Fruit fly (Drosophila melanogaster): Measurements from ENCODE around the gene Lint-O.
A peak's percentile ranks its signal among the peaks of the same experiment; 100 is the strongest.

Gene Lint-O

DNA sequence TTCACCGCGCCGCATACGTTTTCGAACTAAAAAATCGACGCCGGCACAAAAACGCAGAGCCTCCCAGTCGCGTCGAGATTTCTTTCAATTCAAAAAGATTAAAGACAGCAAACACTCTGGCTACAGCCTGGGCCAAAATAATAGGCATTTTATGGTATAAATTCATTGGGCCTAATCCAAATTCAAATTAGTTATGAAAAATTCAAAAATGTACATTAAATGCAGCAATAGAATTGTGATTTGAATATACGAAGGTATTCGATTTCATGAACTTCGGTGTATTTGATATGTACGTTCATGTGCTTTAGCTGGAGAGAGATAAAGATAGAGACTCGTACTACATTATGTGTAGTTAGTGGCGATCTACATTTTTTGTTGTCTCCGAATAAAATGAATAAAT, 45.5 kb downstream of the Lint-O start, which contains the start of gene Syx4:
Gene Syx4 (minus strand): TSS at position 35 of the 400 bp plus-strand sequence.
- TF ChIP-seq CG34376 (GFP tag; optimal IDR thresholded peaks at IDR 0.05) (peak; percentile 33), CG11456 (GFP tag; IDR thresholded peaks at IDR 0.05) (peak; percentile 91), Atf6 (GFP tag; IDR thresholded peaks at IDR 0.05) (peak; percentile 94), Bgb (GFP tag; IDR thresholded peaks at IDR 0.05; ENCODE audit: partially characterized antibody) (no peak), Vsx1 (GFP tag; optimal IDR thresholded peaks at IDR 0.05) (peak; percentile 76), CG14710 (tag; optimal IDR thresholded peaks at IDR 0.05) (peak; percentile 52), CG12155 (GFP tag; optimal IDR thresholded peaks at IDR 0.05) (peak; percentile 82), lola (GFP tag; optimal IDR thresholded peaks at IDR 0.05) (peak in 1 of 3 experiments; percentile 53), CG11696 (GFP tag; IDR thresholded peaks at IDR 0.05) (peak; percentile 98), CG14965 (GFP tag; optimal IDR thresholded peaks at IDR 0.05; ENCODE audit: borderline replicate concordance) (peak; percentile 59), CG11695 (GFP tag; IDR thresholded peaks at IDR 0.05) (peak; percentile 94), CG1024 (GFP tag; IDR thresholded peaks at IDR 0.05) (peak; percentile 73), hth (optimal IDR thresholded peaks at IDR 0.05) (no peak), cg (GFP tag; optimal IDR thresholded peaks at IDR 0.05) (no peak), CG5245 (GFP tag; optimal IDR thresholded peaks at IDR 0.05) (peak; percentile 79), psq (GFP tag; optimal IDR thresholded peaks at IDR 0.05) (peak; percentile 50), lmd (GFP tag; IDR thresholded peaks at IDR 0.05) (peak; percentile 87), MTF-1 (GFP tag; optimal IDR thresholded peaks at IDR 0.05; ENCODE audit: borderline replicate concordance) (peak; percentile 78), dati (GFP tag; IDR thresholded peaks at IDR 0.05) (peak; percentile 26; the same call in 1 of the 2 replicates), CG10274 (GFP tag; optimal IDR thresholded peaks at IDR 0.05) (peak; percentile 61), kni (GFP tag; optimal IDR thresholded peaks at IDR 0.05) (no peak), NK7.1 (GFP tag; optimal IDR thresholded peaks at IDR 0.05) (peak; percentile 67), pros (GFP tag; optimal IDR thresholded peaks at IDR 0.05) (no peak), zen2 (GFP tag; IDR thresholded peaks at IDR 0.05; ENCODE audit: partially characterized antibody) (no peak), CG16815 (GFP tag; optimal IDR thresholded peaks at IDR 0.05) (peak; percentile 77), Doc2 (GFP tag; IDR thresholded peaks at IDR 0.05) (0 out of 2 replicates have a peak, but pooled peaks have one; percentile 21), croc (GFP tag; conservative IDR thresholded peaks at IDR 0.05) (peak; percentile 54), CG3847 (GFP tag; IDR thresholded peaks at IDR 0.05) (peak; percentile 84), CG3065 (GFP tag; optimal IDR thresholded peaks at IDR 0.05) (peak; percentile 46), CG14441 (GFP tag; IDR thresholded peaks at IDR 0.05) (peak; percentile 90), CG2129 (GFP tag; IDR thresholded peaks at IDR 0.05; ENCODE audit: partially characterized antibody) (no peak), CG11085 (GFP tag; IDR thresholded peaks at IDR 0.05) (peak; percentile 84), Mrtf (GFP tag; IDR thresholded peaks at IDR 0.05) (peak; percentile 86), CG34224 (GFP tag; IDR thresholded peaks at IDR 0.05; ENCODE audit: partially characterized antibody) (no peak), CG6791 (GFP tag; IDR thresholded peaks at IDR 0.05; ENCODE audit: partially characterized antibody) (no peak), Fer3 (tag; optimal IDR thresholded peaks at IDR 0.05) (peak; percentile 95), Sox102F (GFP tag; optimal IDR thresholded peaks at IDR 0.05) (peak; percentile 93), CG7745 (tag; optimal IDR thresholded peaks at IDR 0.05) (no peak), bcd (GFP tag; optimal IDR thresholded peaks at IDR 0.05) (peak; percentile 92), Eip74EF (GFP tag; optimal IDR thresholded peaks at IDR 0.05) (peak in 1 of 2 experiments; percentile 85), ssp (GFP tag; IDR thresholded peaks at IDR 0.05) (peak; percentile 68), seq (GFP tag; IDR thresholded peaks at IDR 0.05) (peak; percentile 90), ash1 (GFP tag; optimal IDR thresholded peaks at IDR 0.05) (peak; percentile 67), Sin3A (optimal IDR thresholded peaks at IDR 0.05) (no peak), ttk (GFP tag; IDR thresholded peaks at IDR 0.05) (peak; percentile 86), CG3163 (GFP tag; optimal IDR thresholded peaks at IDR 0.05) (peak; percentile 57), Atf3 (GFP tag; optimal IDR thresholded peaks at IDR 0.05) (peak; percentile 62), ftz-f1 (GFP tag; optimal IDR thresholded peaks at IDR 0.05) (no peak), tup (GFP tag; optimal IDR thresholded peaks at IDR 0.05) (peak; percentile 86), CG10366 (GFP tag; IDR thresholded peaks at IDR 0.05) (peak; percentile 89), Fer1 (GFP tag; optimal IDR thresholded peaks at IDR 0.05) (peak; percentile 96)
